Fruit fly (Drosophila melanogaster): ENCODE measurements around the gene Myt1.

The Myt1 gene

DNA sequence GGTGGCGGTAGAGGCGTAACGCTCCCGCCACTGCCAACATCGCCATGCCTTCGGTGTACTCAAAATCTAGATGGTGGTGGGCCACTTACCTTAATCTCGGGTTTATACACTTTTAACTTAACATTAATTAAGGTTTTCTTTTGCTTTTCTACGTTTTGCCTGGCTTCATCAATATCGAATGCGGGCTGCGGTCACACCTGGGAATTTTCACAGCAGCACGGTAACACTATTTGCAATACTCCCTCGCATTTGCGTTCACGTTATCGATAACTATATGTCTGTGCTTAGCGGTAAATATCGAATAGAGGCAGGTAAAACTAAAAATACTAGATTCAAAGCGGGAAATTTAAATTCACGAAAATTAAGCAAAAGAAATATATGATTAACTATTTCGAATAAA is 14.6 kb upstream of the Myt1 start, which contains the start of gene Bre1 (continued):
- no peak for TF ChIP-seq CG30020 (tag; optimal IDR thresholded peaks at IDR 0.05)
- no peak for TF ChIP-seq schlank (tag; optimal IDR thresholded peaks at IDR 0.05)
- no peak for TF ChIP-seq CG11093 (GFP tag; IDR thresholded peaks at IDR 0.05)
- no peak for TF ChIP-seq Optix (GFP tag; IDR thresholded peaks at IDR 0.05)
- no peak for TF ChIP-seq CG18619 (GFP tag; optimal IDR thresholded peaks at IDR 0.05)
- no peak for TF ChIP-seq zfh1 (GFP tag; IDR thresholded peaks at IDR 0.05)
- no peak for TF ChIP-seq sima (GFP tag; optimal IDR thresholded peaks at IDR 0.05)
- TF ChIP-seq CkIIα-i1 (GFP tag; IDR thresholded peaks at IDR 0.05), result no peak
- TF ChIP-seq CG3281 (GFP tag; optimal IDR thresholded peaks at IDR 0.05), result no peak
- no peak for TF ChIP-seq disco-r (GFP tag; optimal IDR thresholded peaks at IDR 0.05)
- TF ChIP-seq CG7271 (tag; optimal IDR thresholded peaks at IDR 0.05), result no peak
- TF ChIP-seq Side (GFP tag; optimal IDR thresholded peaks at IDR 0.05), result no peak
- TF ChIP-seq CG13894 (tag; optimal IDR thresholded peaks at IDR 0.05), result no peak
- no peak for TF ChIP-seq Mrtf (GFP tag; IDR thresholded peaks at IDR 0.05)
- no peak for TF ChIP-seq CG10462 (GFP tag; optimal IDR thresholded peaks at IDR 0.05)
- no peak for TF ChIP-seq org-1 (GFP tag; optimal IDR thresholded peaks at IDR 0.05)
- no peak for TF ChIP-seq CG2678 (tag; optimal IDR thresholded peaks at IDR 0.05)
- TF ChIP-seq E2f2 (GFP tag; IDR thresholded peaks at IDR 0.05), result peak; percentile 97
- TF ChIP-seq otp (GFP tag; IDR thresholded peaks at IDR 0.05), result no peak
- TF ChIP-seq slou (GFP tag; optimal IDR thresholded peaks at IDR 0.05), result no peak
- TF ChIP-seq Camta (GFP tag; optimal IDR thresholded peaks at IDR 0.05), result no peak
- no peak for TF ChIP-seq psq (GFP tag; optimal IDR thresholded peaks at IDR 0.05)
- TF ChIP-seq CG9817 (tag; optimal IDR thresholded peaks at IDR 0.05), result no peak
- no peak for TF ChIP-seq Gug (GFP tag; IDR thresholded peaks at IDR 0.05)
- no peak for TF ChIP-seq CG8924 (tag; optimal IDR thresholded peaks at IDR 0.05)
- no peak for TF ChIP-seq CG12769 (tag; optimal IDR thresholded peaks at IDR 0.05)
- TF ChIP-seq CG12942 (GFP tag; optimal IDR thresholded peaks at IDR 0.05), result no peak
- TF ChIP-seq CG32767 (GFP tag; IDR thresholded peaks at IDR 0.05), result no peak
- TF ChIP-seq Dfd (GFP tag; optimal IDR thresholded peaks at IDR 0.05), result no peak
- no peak for TF ChIP-seq cad (GFP tag; optimal IDR thresholded peaks at IDR 0.05)
- TF ChIP-seq D (optimal IDR thresholded peaks at IDR 0.05), result no peak
- TF ChIP-seq D (GFP tag; optimal IDR thresholded peaks at IDR 0.05), result no peak
- TF ChIP-seq tx (GFP tag; optimal IDR thresholded peaks at IDR 0.05), result no peak
- TF ChIP-seq Fer2 (tag; optimal IDR thresholded peaks at IDR 0.05), result no peak
- no peak for TF ChIP-seq btn (GFP tag; optimal IDR thresholded peaks at IDR 0.05)
- no peak for TF ChIP-seq Bdp1 (GFP tag; optimal IDR thresholded peaks at IDR 0.05)
- no peak for TF ChIP-seq Ada2b (GFP tag; IDR thresholded peaks at IDR 0.05)
- TF ChIP-seq esg (GFP tag; conservative IDR thresholded peaks at IDR 0.05), result no peak
- no peak for TF ChIP-seq insv (GFP tag; optimal IDR thresholded peaks at IDR 0.05)
- no peak for TF ChIP-seq gsb (GFP tag; IDR thresholded peaks at IDR 0.05)
- TF ChIP-seq CG17359 (tag; optimal IDR thresholded peaks at IDR 0.05), result no peak
- TF ChIP-seq CG8478 (optimal IDR thresholded peaks at IDR 0.05), result no peak
- TF ChIP-seq CG8765 (GFP tag; IDR thresholded peaks at IDR 0.05), result no peak
- TF ChIP-seq Sox100B (GFP tag; optimal IDR thresholded peaks at IDR 0.05), result no peak
- no peak for TF ChIP-seq Six4 (GFP tag; optimal IDR thresholded peaks at IDR 0.05)
- TF ChIP-seq NFAT (GFP tag; IDR thresholded peaks at IDR 0.05), result no peak
- TF ChIP-seq CG6175 (GFP tag; IDR thresholded peaks at IDR 0.05), result no peak
- TF ChIP-seq chm (GFP tag; IDR thresholded peaks at IDR 0.05), result no peak
- no peak for TF ChIP-seq CG12236 (GFP tag; optimal IDR thresholded peaks at IDR 0.05)
- TF ChIP-seq Kr (GFP tag; optimal IDR thresholded peaks at IDR 0.05), result no peak
- no peak for TF ChIP-seq CG17802 (tag; optimal IDR thresholded peaks at IDR 0.05)
- TF ChIP-seq pzg (GFP tag; optimal IDR thresholded peaks at IDR 0.05), result peak; percentile 98
- TF ChIP-seq al (GFP tag; IDR thresholded peaks at IDR 0.05), result no peak
- no peak for TF ChIP-seq az2 (GFP tag; optimal IDR thresholded peaks at IDR 0.05)
- no peak for TF ChIP-seq croc (GFP tag; conservative IDR thresholded peaks at IDR 0.05)

Data from whole organism, embryonic.